Fruit fly (Drosophila melanogaster) whole organism, embryonic: ENCODE results near the gene Sirt6.

Source experiments
- Abd-B ChIP-seq: fragments of 200-800 bp; sonication (Bioruptor generic); optimal IDR thresholded peaks from 2 replicates; lab custom pipeline; 2018; ENCODE audit warnings: missing biosample characterization, mild to moderate bottlenecking, missing genetic modification characterization, moderate library complexity
- Ada2b ChIP-seq: fragments of 200-800 bp; sonication (Bioruptor generic); IDR thresholded peaks from 2 replicates; pipeline ENCODE4 v1.3.6; 2022; ENCODE audit warnings: missing biosample characterization, missing genetic modification characterization
- Adf1 ChIP-seq: fragments of 200-800 bp; sonication (Bioruptor generic); IDR thresholded peaks from 2 replicates; pipeline ENCODE4 v1.3.6; 2022; ENCODE audit warnings: missing biosample characterization, missing genetic modification characterization
- Antp ChIP-seq: fragments of 200-800 bp; sonication (Bioruptor generic); optimal IDR thresholded peaks from 3 replicates; lab custom pipeline; 2016; ENCODE audit warnings: missing biosample characterization, missing genetic modification characterization
- Atf6 ChIP-seq: fragments of 200-800 bp; sonication (Bioruptor generic); IDR thresholded peaks from 2 replicates; pipeline ENCODE4 v1.3.6; 2022; ENCODE audit warnings: missing biosample characterization, missing genetic modification characterization
- CG10209 ChIP-seq: fragments of 200-800 bp; sonication (Bioruptor generic); optimal IDR thresholded peaks from 3 replicates; lab custom pipeline; 2017; ENCODE audit warnings: missing biosample characterization, mild to moderate bottlenecking, missing genetic modification characterization, missing genetic modification reagents
- CG10543 ChIP-seq: fragments of 200-800 bp; sonication (Bioruptor generic); optimal IDR thresholded peaks from 3 replicates; lab custom pipeline; 2017; ENCODE audit warnings: missing biosample characterization, mild to moderate bottlenecking, missing genetic modification characterization, moderate library complexity
- CG11696 ChIP-seq: fragments of 200-800 bp; sonication (Bioruptor generic); IDR thresholded peaks from 2 replicates; pipeline ENCODE4 v1.3.6; 2022; ENCODE audit warnings: missing biosample characterization, missing genetic modification characterization
- CG12942 ChIP-seq: fragments of 200-800 bp; sonication (Bioruptor generic); optimal IDR thresholded peaks from 3 replicates; lab custom pipeline; 2016; ENCODE audit warnings: missing biosample characterization, missing genetic modification characterization
- CG13123 ChIP-seq: fragments of 200-800 bp; sonication (Bioruptor generic); optimal IDR thresholded peaks from 2 replicates; lab custom pipeline; 2016; ENCODE audit warnings: missing biosample characterization, missing genetic modification characterization
- CG14441 ChIP-seq: fragments of 200-800 bp; sonication (Bioruptor generic); IDR thresholded peaks from 2 replicates; pipeline ENCODE4 v1.3.6; 2022; ENCODE audit warnings: missing biosample characterization, missing genetic modification characterization
- CG14965 ChIP-seq: fragments of 200-800 bp; sonication (Bioruptor generic); optimal IDR thresholded peaks from 2 replicates; lab custom pipeline; 2016; ENCODE audit warnings: missing biosample characterization, missing genetic modification characterization, borderline replicate concordance
- CG17802 ChIP-seq: fragments of 200-800 bp; sonication (Bioruptor generic); optimal IDR thresholded peaks from 2 replicates; lab custom pipeline; 2018; ENCODE audit warnings: missing biosample characterization, mild to moderate bottlenecking, missing genetic modification characterization, moderate library complexity
- CG1792 ChIP-seq: fragments of 200-800 bp; sonication (Bioruptor generic); optimal IDR thresholded peaks from 2 replicates; lab custom pipeline; 2016; ENCODE audit warnings: missing biosample characterization, missing genetic modification characterization
- CG18619 ChIP-seq: fragments of 200-800 bp; sonication (Bioruptor generic); optimal IDR thresholded peaks from 3 replicates; lab custom pipeline; 2017; ENCODE audit warnings: missing biosample characterization, mild to moderate bottlenecking, missing genetic modification characterization
- CG2202 ChIP-seq: fragments of 200-800 bp; sonication (Bioruptor generic); optimal IDR thresholded peaks from 2 replicates; lab custom pipeline; 2018; ENCODE audit warnings: missing biosample characterization, mild to moderate bottlenecking, missing genetic modification characterization
- CG9215 ChIP-seq: fragments of 200-800 bp; sonication (Bioruptor generic); IDR thresholded peaks from 2 replicates; pipeline ENCODE4 v1.3.6; 2022; ENCODE audit warnings: missing biosample characterization, missing genetic modification characterization
- CG9609 ChIP-seq: fragments of 200-800 bp; sonication (Bioruptor generic); optimal IDR thresholded peaks from 3 replicates; lab custom pipeline; 2016; ENCODE audit warnings: missing biosample characterization, missing genetic modification characterization
- CHES-1-like ChIP-seq: fragments of 200-800 bp; sonication (Bioruptor generic); optimal IDR thresholded peaks from 2 replicates; lab custom pipeline; 2016; ENCODE audit warnings: missing biosample characterization, missing genetic modification characterization
- CoRest ChIP-seq: fragments of 200-800 bp; sonication (Bioruptor generic); optimal IDR thresholded peaks from 3 replicates; lab custom pipeline; 2018; ENCODE audit warnings: missing biosample characterization, mild to moderate bottlenecking, missing genetic modification characterization, moderate library complexity
- Dfd ChIP-seq, 2 experiments: fragments of >200 bp; optimal IDR thresholded peaks; 2 replicates each; lab custom pipeline; 2017; ENCODE audit warnings: missing biosample characterization in 2 of 2, missing genetic modification characterization in 2 of 2
- ERR ChIP-seq: fragments of 200-800 bp; sonication (Bioruptor generic); optimal IDR thresholded peaks from 2 replicates; lab custom pipeline; 2016; ENCODE audit warnings: missing biosample characterization, missing genetic modification characterization
- Eip74EF ChIP-seq, 2 experiments: fragments of 200-800 bp in 1 of 2; fragments of >200 bp in 1 of 2; sonication (Bioruptor generic) in 1 of 2; optimal IDR thresholded peaks; 2 replicates each; lab custom pipeline; 2017 to 2019; ENCODE audit warnings: missing biosample characterization in 2 of 2, missing genetic modification characterization in 2 of 2, mild to moderate bottlenecking in 1 of 2, moderate library complexity in 1 of 2
- Ets65A ChIP-seq: fragments of 200-800 bp; sonication (Bioruptor generic); peaks from one replicate; lab custom pipeline; 2016; ENCODE audit warnings: missing biosample characterization, missing genetic modification characterization
- MESR4 ChIP-seq: fragments of 200-800 bp; sonication (Bioruptor generic); optimal IDR thresholded peaks from 2 replicates; lab custom pipeline; 2018; ENCODE audit warnings: missing biosample characterization, mild to moderate bottlenecking, missing genetic modification characterization, moderate library complexity
- Ptx1 ChIP-seq: fragments of 200-800 bp; sonication (Bioruptor generic); IDR thresholded peaks from 2 replicates; pipeline ENCODE4 v1.3.6; 2022; ENCODE audit warnings: missing biosample characterization, missing genetic modification characterization
- Sox102F ChIP-seq: fragments of 200-800 bp; sonication (Bioruptor generic); optimal IDR thresholded peaks from 2 replicates; lab custom pipeline; 2018; ENCODE audit warnings: missing biosample characterization, mild to moderate bottlenecking, missing genetic modification characterization, moderate library complexity
- Taf1 ChIP-seq: fragments of 200-800 bp; sonication (Bioruptor generic); IDR thresholded peaks from 2 replicates; pipeline ENCODE4 v1.3.6; 2022; ENCODE audit warnings: missing biosample characterization, missing genetic modification characterization
- Xbp1 ChIP-seq: fragments of 200-800 bp; sonication (Bioruptor generic); optimal IDR thresholded peaks from 3 replicates; lab custom pipeline; 2016; ENCODE audit warnings: missing biosample characterization, mild to moderate bottlenecking, missing genetic modification characterization
- Xrp1 ChIP-seq: fragments of 200-800 bp; sonication (Bioruptor generic); IDR thresholded peaks from 2 replicates; pipeline ENCODE4 v1.3.6; 2022; ENCODE audit warnings: missing biosample characterization, missing genetic modification characterization
- ci ChIP-seq: fragments of 200-800 bp; sonication (Bioruptor generic); IDR thresholded peaks from 3 replicates; pipeline ENCODE4 v1.3.6; 2022; ENCODE audit warnings: missing biosample characterization, missing genetic modification characterization
- crc ChIP-seq: fragments of 200-800 bp; sonication (Bioruptor generic); optimal IDR thresholded peaks from 2 replicates; lab custom pipeline; 2016; ENCODE audit warnings: missing biosample characterization, missing genetic modification characterization
- danr ChIP-seq: fragments of 200-800 bp; sonication (Bioruptor generic); IDR thresholded peaks from 2 replicates; pipeline ENCODE4 v1.3.6; 2022; ENCODE audit warnings: missing biosample characterization, missing genetic modification characterization
- dm ChIP-seq: fragments of 200-800 bp; sonication (Bioruptor generic); optimal IDR thresholded peaks from 3 replicates; lab custom pipeline; 2016; ENCODE audit warnings: missing biosample characterization, missing genetic modification characterization
- en ChIP-seq: fragments of 200-800 bp; sonication (Bioruptor generic); optimal IDR thresholded peaks from 2 replicates; lab custom pipeline; 2016; ENCODE audit warnings: missing biosample characterization, missing genetic modification characterization
- eve ChIP-seq, 2 experiments: fragments of >200 bp; optimal IDR thresholded peaks; 2 replicates each; lab custom pipeline; 2017; ENCODE audit warnings: missing biosample characterization in 2 of 2, missing genetic modification characterization in 2 of 2
- eyg ChIP-seq: fragments of 200-800 bp; sonication (Bioruptor generic); optimal IDR thresholded peaks from 3 replicates; lab custom pipeline; 2016; ENCODE audit warnings: missing biosample characterization, missing genetic modification characterization
- fd102C ChIP-seq: fragments of 200-800 bp; sonication (Bioruptor generic); optimal IDR thresholded peaks from 2 replicates; lab custom pipeline; 2018; ENCODE audit warnings: missing biosample characterization, mild to moderate bottlenecking, missing genetic modification characterization, moderate library complexity
- gcm ChIP-seq: fragments of 200-800 bp; sonication (Bioruptor generic); optimal IDR thresholded peaks from 2 replicates; lab custom pipeline; 2019; ENCODE audit warnings: missing biosample characterization, mild to moderate bottlenecking, missing genetic modification characterization, moderate library complexity
- h ChIP-seq: fragments of >200 bp; optimal IDR thresholded peaks from 2 replicates; lab custom pipeline; 2017
- hth ChIP-seq: fragments of >200 bp; optimal IDR thresholded peaks from 2 replicates; lab custom pipeline; 2017; ENCODE audit warnings: inconsistent platforms
- jumu ChIP-seq: fragments of 200-800 bp; sonication (Bioruptor generic); optimal IDR thresholded peaks from 3 replicates; lab custom pipeline; 2016; ENCODE audit warnings: missing biosample characterization, missing genetic modification characterization
- org-1 ChIP-seq: fragments of 200-800 bp; sonication (Bioruptor generic); optimal IDR thresholded peaks from 2 replicates; lab custom pipeline; 2017; ENCODE audit warnings: missing biosample characterization, missing genetic modification characterization
- pfk ChIP-seq: fragments of 200-800 bp; sonication (Bioruptor generic); optimal IDR thresholded peaks from 2 replicates; lab custom pipeline; 2018; ENCODE audit warnings: missing biosample characterization, mild to moderate bottlenecking, missing genetic modification characterization, moderate library complexity
- sens ChIP-seq: fragments of 200-800 bp; sonication (Bioruptor generic); peaks from one replicate; lab custom pipeline; 2016; ENCODE audit warnings: missing biosample characterization, missing genetic modification characterization
- sens-2 ChIP-seq: fragments of 200-800 bp; sonication (Bioruptor generic); IDR thresholded peaks from 2 replicates; pipeline ENCODE4 v1.3.6; 2022; ENCODE audit warnings: missing biosample characterization, missing genetic modification characterization
- shn ChIP-seq: fragments of 200-800 bp; sonication (Bioruptor generic); optimal IDR thresholded peaks from 3 replicates; lab custom pipeline; 2016; ENCODE audit warnings: missing biosample characterization, missing genetic modification characterization
- sisA ChIP-seq: fragments of 200-800 bp; sonication (Bioruptor generic); IDR thresholded peaks from 2 replicates; pipeline ENCODE4 v1.3.6; 2022; ENCODE audit warnings: missing biosample characterization, missing genetic modification characterization
- slbo ChIP-seq: fragments of 200-800 bp; sonication (Bioruptor generic); IDR thresholded peaks from 2 replicates; pipeline ENCODE4 v1.3.6; 2022; ENCODE audit warnings: missing biosample characterization, missing genetic modification characterization
- slp2 ChIP-seq: fragments of 200-800 bp; sonication (Bioruptor generic); optimal IDR thresholded peaks from 2 replicates; lab custom pipeline; 2016; ENCODE audit warnings: missing biosample characterization, missing genetic modification characterization
- sob ChIP-seq: fragments of 200-800 bp; sonication (Bioruptor generic); IDR thresholded peaks from 2 replicates; pipeline ENCODE4 v1.3.6; 2022; ENCODE audit warnings: missing biosample characterization, missing genetic modification characterization
- stwl ChIP-seq: fragments of 200-800 bp; sonication (Bioruptor generic); optimal IDR thresholded peaks from 3 replicates; lab custom pipeline; 2018; ENCODE audit warnings: missing biosample characterization, mild to moderate bottlenecking, missing genetic modification characterization, moderate library complexity
- ttk ChIP-seq: fragments of 200-800 bp; sonication (Bioruptor generic); IDR thresholded peaks from 2 replicates; pipeline ENCODE4 v2.1.2; 2022; ENCODE audit warnings: missing biosample characterization, missing genetic modification characterization

The Sirt6 gene

dm6 chr3R:10251218-10251617 is 10.4 kb downstream of the Sirt6 start, which contains the start of gene CG3999:
Gene CG3999, plus strand, starts transcription at chr3R:10251518.
- TF ChIP-seq sens (no peak), CG13123 (no peak), gcm (GFP tag; lab: Kevin White, UChicago) (no peak), eyg (GFP tag; lab: Kevin White, UChicago) (no peak), crc (GFP tag; lab: Kevin White, UChicago) (no peak), dm (GFP tag; lab: Kevin White, UChicago) (no peak), Antp (GFP tag; lab: Kevin White, UChicago) (no peak), pfk (no peak), CG14441 (GFP tag; lab: Robert Waterston, UW) (no peak), en (GFP tag; lab: Kevin White, UChicago) (no peak), eve (GFP tag; optimal IDR thresholded peaks at IDR 0.05; lab: Kevin White, UChicago) (no peak), sens-2 (GFP tag; lab: Robert Waterston, UW) (no peak), CG1792 (GFP tag; lab: Kevin White, UChicago) (no peak)

- TF ChIP-seq Xbp1: peak; percentile 5
- TF ChIP-seq slp2 (GFP tag; lab: Kevin White, UChicago): no peak
- TF ChIP-seq ci: no peak
- no peak for TF ChIP-seq Atf6 (GFP tag; lab: Robert Waterston, UW)
- TF ChIP-seq CHES-1-like (GFP tag; lab: Kevin White, UChicago): no peak
- no peak for TF ChIP-seq Taf1 (GFP tag; lab: Robert Waterston, UW)
- TF ChIP-seq Sox102F (GFP tag; lab: Kevin White, UChicago): peak; percentile 4
- TF ChIP-seq CG9609: no peak
- no peak for TF ChIP-seq CG18619 (GFP tag; lab: Kevin White, UChicago)
- no peak for TF ChIP-seq h (lab: Kevin White, UChicago)
- TF ChIP-seq org-1 (GFP tag; lab: Kevin White, UChicago): no peak
- TF ChIP-seq ttk (GFP tag; lab: Robert Waterston, UW): no peak
- TF ChIP-seq CG12942 (GFP tag; lab: Kevin White, UChicago): no peak
- TF ChIP-seq Abd-B (GFP tag; lab: Kevin White, UChicago): peak; percentile 2
- no peak for TF ChIP-seq CG10209 (GFP tag; lab: Kevin White, UChicago)
- no peak for TF ChIP-seq hth (lab: Kevin White, UChicago)
- no peak for TF ChIP-seq Adf1 (GFP tag; lab: Robert Waterston, UW)
- TF ChIP-seq CG10543 (GFP tag; lab: Kevin White, UChicago): no peak
- TF ChIP-seq ERR (GFP tag; lab: Kevin White, UChicago): no peak
- no peak for TF ChIP-seq Xrp1
- TF ChIP-seq Ets65A: peak; percentile 62
- no peak for TF ChIP-seq MESR4 (GFP tag; lab: Kevin White, UChicago)
- no peak for TF ChIP-seq jumu (GFP tag; lab: Kevin White, UChicago)
- no peak for TF ChIP-seq CG14965 (GFP tag; lab: Kevin White, UChicago)
- no peak for TF ChIP-seq fd102C (GFP tag; lab: Kevin White, UChicago)
- no peak for TF ChIP-seq Eip74EF (GFP tag; optimal IDR thresholded peaks at IDR 0.05; lab: Kevin White, UChicago)
- no peak for TF ChIP-seq CG2202
- TF ChIP-seq shn (GFP tag; lab: Kevin White, UChicago): no peak
- TF ChIP-seq Dfd (GFP tag; optimal IDR thresholded peaks at IDR 0.05; lab: Kevin White, UChicago): no peak
- no peak for TF ChIP-seq stwl
- no peak for TF ChIP-seq sob
- TF ChIP-seq danr (GFP tag; lab: Robert Waterston, UW): no peak
- peak; percentile 35; the same call in 1 of the 2 replicates for TF ChIP-seq sisA (GFP tag; lab: Robert Waterston, UW)
- TF ChIP-seq Ptx1 (GFP tag; lab: Robert Waterston, UW): peak; percentile 39
- TF ChIP-seq CG17802: no peak
- no peak for TF ChIP-seq slbo (GFP tag; lab: Robert Waterston, UW)
- TF ChIP-seq CoRest (tag; lab: Kevin White, UChicago): no peak
- TF ChIP-seq CG11696: no peak
- TF ChIP-seq Ada2b: no peak
- no peak for TF ChIP-seq CG9215
- TF ChIP-seq en (GFP tag; lab: Kevin White, UChicago): no peak
These were observed 33.7 kb downstream of the Sirt6 start for dm6 chr3R:10227990-10228389.
